Worm (Caenorhabditis elegans): ENCODE results near the gene F13B6.1.

ce11 chrIV:7497750-7498149 is 41.4 kb downstream of the F13B6.1 start, which contains the start of gene egas-4:
- no peak for TF ChIP-seq nhr-237 (tag; optimal IDR thresholded peaks at IDR 0.05)
- TF ChIP-seq ceh-83 (GFP tag; optimal IDR thresholded peaks at IDR 0.05), result no peak
- TF ChIP-seq tbx-8 (GFP tag; optimal IDR thresholded peaks at IDR 0.05), result no peak
